Worm (Caenorhabditis elegans) whole organism, L4/young adult: ENCODE measurements around the gene ilkp-1.

Experiments
- W03F9.2 ChIP-seq: fragments of 150-350 bp; optimal IDR thresholded peaks from 2 replicates; lab custom pipeline; 2014; ENCODE audit warnings: missing biosample characterization, missing genetic modification characterization
- dao-5 ChIP-seq: sonication (generic microtip); optimal IDR thresholded peaks from 2 replicates; lab custom pipeline; 2016; ENCODE audit warnings: missing genotype, missing genetic modification characterization, moderate library complexity, missing compliant biosample characterization
- him-1 ChIP-seq: sonication (generic microtip); optimal IDR thresholded peaks from 2 replicates; lab custom pipeline; 2016; ENCODE audit warnings: missing genotype, missing genetic modification reagents, missing genetic modification characterization, missing compliant biosample characterization

ilkp-1 gene

ce11 chrII:11030297-11030696, 19.8 kb upstream of the ilkp-1 start, which contains the start of gene nlp-18:
TSS of gene nlp-18 (minus strand) at chrII:11030397.
- TF ChIP-seq W03F9.2 (tag; lab: Kevin White, UChicago) (no peak), dao-5 (no peak), him-1 (tag; lab: Kevin White, UChicago) (no peak)

ce11 chrII:11032812-11033211, 17.2 kb upstream of the ilkp-1 start:
- TF ChIP-seq dao-5 (no peak), him-1 (tag; lab: Kevin White, UChicago) (no peak), W03F9.2 (tag; lab: Kevin White, UChicago) (no peak)

- TF ChIP-seq dao-5 (no peak), him-1 (tag; lab: Kevin White, UChicago) (no peak), W03F9.2 (tag; lab: Kevin White, UChicago) (no peak)
Measured at ce11 chrII:11035774-11036173, 14.3 kb upstream of the ilkp-1 start, which contains the start of gene srlf-15. TSS of gene srlf-15 (plus strand) at chrII:11036074.

- TF ChIP-seq W03F9.2 (tag; lab: Kevin White, UChicago) (no peak), dao-5 (no peak), him-1 (tag; lab: Kevin White, UChicago) (no peak)
Measured at ce11 chrII:11040140-11040539, 9.9 kb upstream of the ilkp-1 start.

ce11 chrII:11041027-11041426, 9.0 kb upstream of the ilkp-1 start, which contains the start of gene cey-1:
TSS of gene cey-1 (minus strand) at chrII:11041206.
- TF ChIP-seq dao-5: no peak
- no peak for TF ChIP-seq him-1 (tag; lab: Kevin White, UChicago)
- no peak for TF ChIP-seq W03F9.2 (tag; lab: Kevin White, UChicago)

- no peak for TF ChIP-seq W03F9.2 (tag; lab: Kevin White, UChicago)
- TF ChIP-seq him-1 (tag; lab: Kevin White, UChicago): peak; percentile 12
Measured at ce11 chrII:11041846-11042262, 8.2 kb upstream of the ilkp-1 start.

- TF ChIP-seq him-1 (tag; lab: Kevin White, UChicago): peak; percentile 68
- TF ChIP-seq dao-5: no peak
Measured at ce11 chrII:11042878-11043331, 7.2 kb upstream of the ilkp-1 start.

ce11 chrII:11043546-11044192, 6.4 kb upstream of the ilkp-1 start:
- TF ChIP-seq W03F9.2 (tag; lab: Kevin White, UChicago): no peak
- TF ChIP-seq him-1 (tag; lab: Kevin White, UChicago): no peak
- no peak for TF ChIP-seq dao-5

- TF ChIP-seq him-1 (tag; lab: Kevin White, UChicago) (no peak), W03F9.2 (tag; lab: Kevin White, UChicago) (no peak), dao-5 (no peak)
Measured at ce11 chrII:11044193-11044568, 5.9 kb upstream of the ilkp-1 start.

ce11 chrII:11045872-11046271, 4.2 kb upstream of the ilkp-1 start, which contains the start of gene col-83:
TSS of gene col-83 (minus strand) at chrII:11045972.
- TF ChIP-seq him-1 (tag; lab: Kevin White, UChicago): no peak
- TF ChIP-seq dao-5: no peak
- TF ChIP-seq W03F9.2 (tag; lab: Kevin White, UChicago): no peak

DNA sequence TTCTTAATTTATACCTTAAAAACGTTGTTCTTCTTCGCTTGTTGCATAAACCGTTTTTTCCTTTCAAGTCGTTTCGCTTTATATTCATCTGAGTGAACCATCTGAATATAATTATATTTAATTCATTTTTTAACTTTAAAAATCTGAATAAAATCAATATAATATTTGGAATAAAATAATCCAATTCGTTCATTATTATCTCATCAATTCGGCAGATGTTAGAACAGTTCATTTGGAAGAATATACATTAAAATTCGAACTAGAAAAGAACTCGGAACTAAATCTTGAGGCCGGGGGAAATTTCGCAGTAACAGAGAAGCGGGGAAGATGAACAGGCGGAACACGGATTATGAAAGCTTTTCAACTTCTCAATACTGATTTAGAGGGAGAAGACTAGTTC, 1.1 kb upstream of the ilkp-1 start, which contains the start of gene F33A8.4:
F33A8.4 (minus strand) TSS at position 101 of the 400 bp plus-strand sequence.
- TF ChIP-seq him-1 (tag; lab: Kevin White, UChicago) (no peak), dao-5 (no peak), W03F9.2 (tag; lab: Kevin White, UChicago) (no peak)

- TF ChIP-seq W03F9.2 (tag; lab: Kevin White, UChicago): peak; percentile 55
- no peak for TF ChIP-seq dao-5
Measured at ce11 chrII:11050678-11051077, 623 bp downstream of the ilkp-1 start.

DNA sequence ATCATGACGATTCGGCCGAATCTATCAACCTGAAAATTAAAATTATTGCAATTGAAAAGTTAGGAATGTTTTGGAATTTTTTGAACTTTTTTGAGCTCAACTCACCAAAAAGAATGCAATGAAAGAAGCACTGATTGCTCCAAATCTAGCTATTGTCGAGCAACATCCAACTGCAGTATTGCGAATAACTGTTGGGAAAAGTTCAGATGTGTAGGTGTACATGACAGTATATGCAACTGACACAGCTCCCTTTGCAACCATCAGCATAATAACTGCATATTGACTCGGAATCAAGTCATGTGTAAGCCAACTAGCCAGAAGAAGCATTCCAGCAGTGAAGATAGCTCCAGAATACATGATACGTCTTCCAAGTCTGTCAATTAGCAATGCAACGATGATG, 2.5 kb downstream of the ilkp-1 start:
- TF ChIP-seq W03F9.2 (tag; lab: Kevin White, UChicago) (no peak), him-1 (tag; lab: Kevin White, UChicago) (no peak), dao-5 (no peak)

DNA sequence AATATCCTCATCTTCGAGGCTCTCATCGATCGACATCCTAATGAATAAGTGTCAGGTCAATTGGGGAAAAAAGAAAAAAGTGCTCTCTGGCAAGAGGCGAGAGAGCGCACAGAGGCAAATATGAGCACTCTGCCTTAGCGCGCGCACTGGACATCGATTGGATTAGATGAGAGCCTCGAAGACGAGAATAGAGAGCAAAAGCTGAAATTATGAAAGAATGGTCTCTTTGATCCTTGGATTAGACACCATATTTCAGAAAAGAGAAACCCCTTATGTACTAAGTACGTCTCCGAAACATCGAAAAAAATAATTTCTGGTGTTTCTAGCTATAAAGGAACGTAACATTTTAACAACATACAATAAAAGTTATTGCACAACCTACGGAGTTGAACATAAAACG, 5.2 kb downstream of the ilkp-1 start, which contains the start of gene F45E10.2:
F45E10.2 (minus strand) TSS at position 101 of the 400 bp plus-strand sequence.
- TF ChIP-seq W03F9.2 (tag; lab: Kevin White, UChicago) (no peak), him-1 (tag; lab: Kevin White, UChicago) (no peak), dao-5 (no peak)

- no peak for TF ChIP-seq dao-5
Measured at ce11 chrII:11057256-11057655, 7.2 kb downstream of the ilkp-1 start.
